Worm (Caenorhabditis elegans) whole organism, L3 larva: ENCODE data around the gene ldp-1.
"Not testable (repeated sequence)": the region's sequence is repeated elsewhere in the genome, so short reads cannot be mapped to it uniquely, and the experiment has no call there.

Experiments used
- R02D3.7 ChIP-seq: fragments of 150-350 bp; optimal IDR thresholded peaks from 2 replicates; lab custom pipeline; 2014; ENCODE audit warnings: missing biosample characterization, missing genetic modification characterization
- ZK546.5 ChIP-seq: sonication (generic microtip); optimal IDR thresholded peaks from 2 replicates; lab custom pipeline; 2017; ENCODE audit warnings: missing biosample characterization, missing genetic modification characterization
- aly-2 ChIP-seq: fragments of 150-350 bp; optimal IDR thresholded peaks from 2 replicates; lab custom pipeline; 2014; ENCODE audit warnings: missing biosample characterization, missing genetic modification characterization
- ceh-16 ChIP-seq: sonication (generic microtip); optimal IDR thresholded peaks from 2 replicates; lab custom pipeline; 2017; ENCODE audit warnings: missing biosample characterization, missing genetic modification characterization
- ceh-82 ChIP-seq: fragments of 150-350 bp; optimal IDR thresholded peaks from 2 replicates; lab custom pipeline; 2014; ENCODE audit warnings: missing biosample characterization, missing genetic modification characterization
- ceh-9 ChIP-seq: sonication (generic microtip); optimal IDR thresholded peaks from 2 replicates; lab custom pipeline; 2018; ENCODE audit warnings: missing biosample characterization, missing genetic modification characterization
- daf-12 ChIP-seq: fragments of 150-350 bp; optimal IDR thresholded peaks from 2 replicates; lab custom pipeline; 2014; ENCODE audit warnings: missing biosample characterization, missing genetic modification reagents, missing genetic modification characterization
- egl-27 ChIP-seq: sonication (generic microtip); optimal IDR thresholded peaks from 4 replicates; lab custom pipeline; 2017; ENCODE audit warnings: missing biosample characterization, missing genetic modification reagents, missing genetic modification characterization
- egl-5 ChIP-seq: fragments of 150-350 bp; optimal IDR thresholded peaks from 2 replicates; lab custom pipeline; 2017; ENCODE audit warnings: missing biosample characterization, missing genetic modification reagents, missing genetic modification characterization, inconsistent platforms
- elt-2 ChIP-seq: sonication (generic microtip); optimal IDR thresholded peaks from 2 replicates; lab custom pipeline; 2016; ENCODE audit warnings: missing genetic modification reagents, mild to moderate bottlenecking, missing genetic modification characterization, missing compliant biosample characterization
- elt-3 ChIP-seq, 3 experiments: fragments of 150-350 bp in 1 of 3; sonication (generic microtip) in 2 of 3; optimal IDR thresholded peaks; 2 replicates in 2 of 3; 4 replicates in 1 of 3; lab custom pipeline; 2014 to 2017; ENCODE audit warnings: missing biosample characterization in 3 of 3, missing genetic modification characterization in 3 of 3
- eor-1 ChIP-seq, 2 experiments: fragments of 150-350 bp; optimal IDR thresholded peaks; 2 replicates each; lab custom pipeline; 2014 to 2018; ENCODE audit warnings: missing biosample characterization in 2 of 2, missing genetic modification characterization in 2 of 2
- fkh-2 ChIP-seq: fragments of 150-350 bp; optimal IDR thresholded peaks from 2 replicates; lab custom pipeline; 2014; ENCODE audit warnings: missing biosample characterization, missing genetic modification reagents, missing genetic modification characterization
- hmg-11 ChIP-seq: sonication (generic microtip); optimal IDR thresholded peaks from 2 replicates; lab custom pipeline; 2016; ENCODE audit warnings: missing genetic modification characterization, missing compliant biosample characterization
- jun-1 ChIP-seq: fragments of 150-350 bp; optimal IDR thresholded peaks from 2 replicates; lab custom pipeline; 2014; ENCODE audit warnings: missing biosample characterization, missing genetic modification reagents, missing genetic modification characterization
- lin-15B ChIP-seq: fragments of 150-350 bp; optimal IDR thresholded peaks from 2 replicates; lab custom pipeline; 2014; ENCODE audit warnings: missing biosample characterization, missing genetic modification characterization
- lin-39 ChIP-seq: fragments of 150-350 bp; optimal IDR thresholded peaks from 2 replicates; lab custom pipeline; 2018; ENCODE audit warnings: missing biosample characterization, missing genetic modification reagents, missing genetic modification characterization
- lsy-12 ChIP-seq: sonication (generic microtip); optimal IDR thresholded peaks from 2 replicates; lab custom pipeline; 2016; ENCODE audit warnings: mild to moderate bottlenecking, missing genetic modification characterization, missing compliant biosample characterization
- mdl-1 ChIP-seq: fragments of 150-350 bp; optimal IDR thresholded peaks from 2 replicates; lab custom pipeline; 2014; ENCODE audit warnings: missing biosample characterization, missing genetic modification characterization
- mml-1 ChIP-seq: fragments of 150-350 bp; sonication (generic microtip); optimal IDR thresholded peaks from 3 replicates; lab custom pipeline; 2014; ENCODE audit warnings: missing biosample characterization, missing genetic modification characterization
- nfya-1 ChIP-seq: sonication (generic microtip); optimal IDR thresholded peaks from 2 replicates; lab custom pipeline; 2017; ENCODE audit warnings: missing genetic modification characterization, mild to moderate bottlenecking, missing compliant biosample characterization, antibody characterized with exemption, moderate library complexity; ENCODE audit not compliant: insufficient read depth
- nhr-11 ChIP-seq: fragments of 150-350 bp; optimal IDR thresholded peaks from 2 replicates; lab custom pipeline; 2014; ENCODE audit warnings: missing biosample characterization, missing genetic modification characterization
- nhr-23 ChIP-seq: fragments of 150-350 bp; optimal IDR thresholded peaks from 2 replicates; lab custom pipeline; 2014; ENCODE audit warnings: missing biosample characterization, missing genetic modification reagents, missing genetic modification characterization
- nhr-237 ChIP-seq: fragments of 150-350 bp; optimal IDR thresholded peaks from 2 replicates; lab custom pipeline; 2014; ENCODE audit warnings: missing biosample characterization, missing genetic modification characterization
- nhr-28 ChIP-seq: fragments of 150-350 bp; optimal IDR thresholded peaks from 2 replicates; lab custom pipeline; 2014; ENCODE audit warnings: missing biosample characterization, missing genetic modification characterization
- nhr-43 ChIP-seq: sonication (generic microtip); optimal IDR thresholded peaks from 2 replicates; lab custom pipeline; 2016; ENCODE audit warnings: mild to moderate bottlenecking, missing genetic modification characterization, missing compliant biosample characterization; ENCODE audit not compliant: poor library complexity, severe bottlenecking
- nhr-67 ChIP-seq: fragments of 150-350 bp; optimal IDR thresholded peaks from 2 replicates; lab custom pipeline; 2014; ENCODE audit warnings: missing biosample characterization, missing genetic modification characterization
- nhr-77 ChIP-seq: fragments of 150-350 bp; optimal IDR thresholded peaks from 2 replicates; lab custom pipeline; 2014; ENCODE audit warnings: missing biosample characterization, missing genetic modification characterization
- pha-4 ChIP-seq: fragments of 150-350 bp; optimal IDR thresholded peaks from 2 replicates; lab custom pipeline; 2014; ENCODE audit warnings: missing biosample characterization, missing genetic modification reagents, missing genetic modification characterization
- sea-2 ChIP-seq: fragments of 150-350 bp; sonication (generic microtip); optimal IDR thresholded peaks from 4 replicates; lab custom pipeline; 2014; ENCODE audit warnings: missing biosample characterization, missing genetic modification reagents, missing genetic modification characterization
- snpc-4 ChIP-seq: fragments of 150-350 bp; optimal IDR thresholded peaks from 2 replicates; lab custom pipeline; 2014; ENCODE audit warnings: missing biosample characterization, missing genetic modification characterization
- tbx-2 ChIP-seq: sonication (generic microtip); optimal IDR thresholded peaks from 2 replicates; lab custom pipeline; 2016; ENCODE audit warnings: mild to moderate bottlenecking, missing genetic modification characterization, missing compliant biosample characterization
- unc-39 ChIP-seq: sonication (generic microtip); optimal IDR thresholded peaks from 4 replicates; lab custom pipeline; 2017; ENCODE audit warnings: missing biosample characterization, missing genetic modification characterization
- zag-1 ChIP-seq: fragments of 150-350 bp; optimal IDR thresholded peaks from 2 replicates; lab custom pipeline; 2014; ENCODE audit warnings: missing biosample characterization, missing genetic modification characterization
- ztf-11 ChIP-seq: fragments of 150-350 bp; optimal IDR thresholded peaks from 2 replicates; lab custom pipeline; 2014; ENCODE audit warnings: missing biosample characterization, missing genetic modification characterization
- ztf-4 ChIP-seq: fragments of 150-350 bp; optimal IDR thresholded peaks from 2 replicates; lab custom pipeline; 2014; ENCODE audit warnings: missing biosample characterization, missing genetic modification characterization

The ldp-1 gene

DNA sequence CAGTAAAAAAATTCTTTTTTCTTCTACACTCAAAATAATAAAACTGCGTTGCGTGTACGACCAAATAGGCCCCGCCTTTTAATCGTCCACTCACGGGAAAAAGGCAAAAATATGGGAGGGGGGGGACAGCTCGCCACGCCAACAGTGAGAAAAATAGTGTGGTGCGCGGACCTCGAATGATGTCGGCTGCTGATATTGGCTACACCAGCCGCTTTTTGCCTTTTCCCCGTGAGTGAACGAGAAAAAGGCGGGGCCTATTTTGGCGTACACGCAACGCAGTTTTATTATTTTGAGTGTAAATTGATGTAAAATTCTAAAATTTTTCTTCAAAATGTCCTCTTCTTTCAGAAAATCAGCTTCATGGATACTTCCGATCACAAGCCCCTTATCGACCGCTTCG lies 37.0 kb upstream of the ldp-1 start, which contains the start of gene ztf-28:
ztf-28 (plus strand) TSS at position 349 of the 400 bp plus-strand sequence.
- not testable (repeated sequence) for TF ChIP-seq nhr-11 (tag; lab: Kevin White, UChicago); nfya-1 (tag; lab: Kevin White, UChicago); sea-2 (GFP tag; lab: Kevin White, UChicago)

DNA sequence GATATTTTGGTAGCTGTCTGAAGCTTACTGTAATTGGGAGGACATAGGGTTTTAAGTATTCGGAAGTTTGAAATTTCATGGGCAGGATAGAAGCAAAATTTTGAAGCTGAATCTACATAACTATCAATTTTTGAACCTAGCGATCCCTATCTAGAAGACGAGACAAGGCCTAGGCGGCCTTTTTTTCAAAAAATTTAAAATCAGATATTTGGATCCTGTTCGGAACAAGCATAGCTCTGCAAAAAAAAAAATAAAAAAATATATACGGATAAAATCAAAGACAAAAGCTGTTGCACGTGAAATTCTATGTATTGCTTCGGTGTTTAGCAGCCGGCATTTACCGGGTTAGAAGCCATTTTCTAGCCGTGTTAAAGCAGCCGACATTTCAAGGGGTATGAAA lies 32.1 kb upstream of the ldp-1 start, which contains the start of gene F36F12.2:
F36F12.2 (minus strand) TSS at position 101 of the 400 bp plus-strand sequence.
- TF ChIP-seq nhr-23 (tag; lab: Kevin White, UChicago) (no peak), ZK546.5 (no peak), sea-2 (GFP tag; lab: Kevin White, UChicago) (no peak), snpc-4 (tag; lab: Kevin White, UChicago) (no peak), R02D3.7 (tag; lab: Kevin White, UChicago) (no peak), daf-12 (tag; lab: Kevin White, UChicago) (no peak), tbx-2 (no peak), ztf-11 (tag; lab: Kevin White, UChicago) (no peak)

DNA sequence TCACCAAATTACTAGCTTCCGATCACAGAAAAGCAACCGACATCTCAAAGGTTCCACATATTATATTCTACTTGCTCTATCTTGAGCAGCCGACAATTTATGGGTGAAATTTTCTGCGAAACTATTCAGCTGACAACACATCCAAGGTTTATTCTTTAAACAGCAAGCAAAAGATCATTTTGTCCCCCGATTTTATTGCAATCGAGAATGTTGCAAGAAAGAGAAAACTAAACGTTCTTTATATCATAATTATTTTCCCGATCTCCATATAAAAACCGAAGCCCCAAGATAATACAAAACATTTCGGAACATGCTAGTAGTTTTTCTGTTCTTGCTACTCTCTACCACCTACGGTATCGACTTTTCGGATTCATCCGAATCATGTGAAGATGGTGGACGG lies 31.6 kb upstream of the ldp-1 start, which contains the start of gene clec-207:
clec-207 (plus strand) TSS at position 301 of the 400 bp plus-strand sequence.
- no peak for TF ChIP-seq lin-39 (tag; lab: Kevin White, UChicago)
- no peak for TF ChIP-seq nhr-43 (tag; lab: Kevin White, UChicago)
- TF ChIP-seq snpc-4 (tag; lab: Kevin White, UChicago): no peak
- no peak for TF ChIP-seq R02D3.7 (tag; lab: Kevin White, UChicago)
- TF ChIP-seq jun-1 (tag; lab: Kevin White, UChicago): no peak
- no peak for TF ChIP-seq ztf-11 (tag; lab: Kevin White, UChicago)
- no peak for TF ChIP-seq unc-39 (tag; lab: Kevin White, UChicago)
- no peak for TF ChIP-seq elt-3 (tag; optimal IDR thresholded peaks at IDR 0.05; lab: Kevin White, UChicago)
- no peak for TF ChIP-seq sea-2 (GFP tag; lab: Kevin White, UChicago)
- no peak for TF ChIP-seq egl-5 (tag; lab: Kevin White, UChicago)
- TF ChIP-seq elt-2 (tag; lab: Kevin White, UChicago): no peak
- TF ChIP-seq daf-12 (tag; lab: Kevin White, UChicago): no peak
- no peak for TF ChIP-seq fkh-2 (tag; lab: Kevin White, UChicago)
- TF ChIP-seq aly-2: no peak
- TF ChIP-seq zag-1 (tag; lab: Kevin White, UChicago): no peak
- no peak for TF ChIP-seq ceh-16
- TF ChIP-seq ztf-4 (tag; lab: Kevin White, UChicago): no peak
- no peak for TF ChIP-seq ceh-9 (tag; lab: Kevin White, UChicago)
- no peak for TF ChIP-seq nhr-237 (tag; lab: Kevin White, UChicago)
- TF ChIP-seq nhr-77: no peak

DNA sequence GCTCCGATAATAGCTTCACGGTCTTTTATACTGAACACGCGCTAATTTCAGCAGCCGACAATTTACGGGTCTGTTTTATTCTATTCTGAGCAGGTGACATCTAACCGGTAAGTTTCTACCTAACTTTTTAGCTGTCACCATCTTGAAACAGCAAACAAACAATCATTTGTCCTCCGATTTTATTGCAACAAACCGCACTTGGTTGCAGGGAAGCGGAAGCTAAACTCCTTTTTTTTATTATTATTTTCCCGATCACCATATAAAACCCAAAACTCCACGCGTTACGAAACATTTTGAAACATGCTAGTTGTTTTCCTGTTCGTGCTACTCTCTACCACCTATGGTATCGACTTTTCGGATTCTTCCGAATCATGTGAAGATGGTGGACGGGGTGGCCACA lies 29.7 kb upstream of the ldp-1 start, which contains the start of gene clec-208:
clec-208 (plus strand) TSS at position 301 of the 400 bp plus-strand sequence.
- TF ChIP-seq lsy-12 (tag; lab: Kevin White, UChicago): no peak
- no peak for TF ChIP-seq daf-12 (tag; lab: Kevin White, UChicago)
- no peak for TF ChIP-seq aly-2
- TF ChIP-seq nhr-43 (tag; lab: Kevin White, UChicago): no peak
- TF ChIP-seq lin-15B (tag; lab: Kevin White, UChicago): no peak
- TF ChIP-seq tbx-2: no peak
- no peak for TF ChIP-seq fkh-2 (tag; lab: Kevin White, UChicago)
- TF ChIP-seq nhr-67 (tag; lab: Kevin White, UChicago): no peak
- TF ChIP-seq ceh-82: no peak
- TF ChIP-seq eor-1 (tag; optimal IDR thresholded peaks at IDR 0.05; lab: Kevin White, UChicago): no peak
- TF ChIP-seq sea-2 (GFP tag; lab: Kevin White, UChicago): no peak
- TF ChIP-seq mdl-1: no peak
- no peak for TF ChIP-seq egl-27 (tag; lab: Kevin White, UChicago)
- TF ChIP-seq hmg-11 (tag; lab: Kevin White, UChicago): no peak
- TF ChIP-seq pha-4 (tag; lab: Kevin White, UChicago): no peak
- no peak for TF ChIP-seq nhr-28 (tag; lab: Kevin White, UChicago)
- TF ChIP-seq nhr-237 (tag; lab: Kevin White, UChicago): no peak
- TF ChIP-seq mml-1 (tag; lab: Kevin White, UChicago): no peak
- TF ChIP-seq, all 47 proteins: peak for 0
